Fruit fly (Drosophila melanogaster) whole organism, embryonic: ENCODE data around the gene Df31.

Experiments
- B-H1 ChIP-seq: fragments of 200-800 bp; sonication (Bioruptor generic); IDR thresholded peaks from 3 replicates; pipeline ENCODE4 v1.3.6; 2022; ENCODE audit warnings: missing biosample characterization, missing genetic modification characterization
- CG10979 ChIP-seq: fragments of 200-800 bp; sonication (Bioruptor generic); optimal IDR thresholded peaks from 2 replicates; lab custom pipeline; 2018; ENCODE audit warnings: missing biosample characterization, mild to moderate bottlenecking, missing genetic modification characterization, moderate library complexity
- CG12769 ChIP-seq: fragments of 200-800 bp; sonication (Bioruptor generic); optimal IDR thresholded peaks from 2 replicates; lab custom pipeline; 2019; ENCODE audit warnings: missing biosample characterization, mild to moderate bottlenecking, missing genetic modification characterization, moderate library complexity
- CG16779 ChIP-seq: fragments of 200-800 bp; sonication (Bioruptor generic); IDR thresholded peaks from 2 replicates; pipeline ENCODE4 v1.3.6; 2022; ENCODE audit warnings: missing biosample characterization, missing genetic modification characterization
- CG16813 ChIP-seq: fragments of 200-800 bp; sonication (Bioruptor generic); IDR thresholded peaks from 3 replicates; pipeline ENCODE4 v1.3.6; 2022; ENCODE audit warnings: missing biosample characterization, missing genetic modification characterization; ENCODE audit not compliant: partially characterized antibody
- CG17385 ChIP-seq: fragments of 200-800 bp; sonication (Bioruptor generic); optimal IDR thresholded peaks from 3 replicates; lab custom pipeline; 2018; ENCODE audit warnings: missing biosample characterization, mild to moderate bottlenecking, missing genetic modification characterization
- CG18619 ChIP-seq: fragments of 200-800 bp; sonication (Bioruptor generic); optimal IDR thresholded peaks from 3 replicates; lab custom pipeline; 2017; ENCODE audit warnings: missing biosample characterization, mild to moderate bottlenecking, missing genetic modification characterization
- CG2199 ChIP-seq: fragments of 200-800 bp; sonication (Bioruptor generic); IDR thresholded peaks from 3 replicates; pipeline ENCODE4 v1.3.6; 2022; ENCODE audit warnings: missing biosample characterization, missing genetic modification characterization
- CG31388 ChIP-seq: fragments of 200-800 bp; sonication (Bioruptor generic); optimal IDR thresholded peaks from 2 replicates; lab custom pipeline; 2016; ENCODE audit warnings: missing biosample characterization, missing genetic modification characterization
- CG3726 ChIP-seq: fragments of 200-800 bp; sonication (Bioruptor generic); IDR thresholded peaks from 3 replicates; pipeline ENCODE4, ENCODE4 v1.3.6; 2022; ENCODE audit warnings: missing biosample characterization, missing genetic modification characterization
- CG4707 ChIP-seq: fragments of 200-800 bp; sonication (Bioruptor generic); optimal IDR thresholded peaks from 2 replicates; lab custom pipeline; 2018; ENCODE audit warnings: missing biosample characterization, mild to moderate bottlenecking, missing genetic modification characterization, moderate library complexity
- CG6654 ChIP-seq: fragments of 200-800 bp; sonication (Bioruptor generic); optimal IDR thresholded peaks from 2 replicates; lab custom pipeline; 2017; ENCODE audit warnings: missing biosample characterization, mild to moderate bottlenecking, missing genetic modification characterization
- CG9817 ChIP-seq: fragments of 200-800 bp; sonication (Bioruptor generic); optimal IDR thresholded peaks from 2 replicates; lab custom pipeline; 2018; ENCODE audit warnings: missing biosample characterization, mild to moderate bottlenecking, missing genetic modification characterization, moderate library complexity
- CTCF ChIP-seq: fragments of 200-800 bp; sonication (Bioruptor generic); optimal IDR thresholded peaks from 2 replicates; lab custom pipeline; 2017; ENCODE audit warnings: missing biosample characterization, mild to moderate bottlenecking, missing genetic modification characterization, moderate library complexity
- CoRest ChIP-seq: fragments of 200-800 bp; sonication (Bioruptor generic); optimal IDR thresholded peaks from 3 replicates; lab custom pipeline; 2018; ENCODE audit warnings: missing biosample characterization, mild to moderate bottlenecking, missing genetic modification characterization, moderate library complexity
- Doc2 ChIP-seq: fragments of 200-800 bp; sonication (Bioruptor generic); IDR thresholded peaks from 2 replicates; pipeline ENCODE4 v1.3.6; 2022; ENCODE audit warnings: missing biosample characterization, missing genetic modification characterization
- Dref ChIP-seq: fragments of 200-800 bp; sonication (Bioruptor generic); IDR thresholded peaks from 2 replicates; pipeline ENCODE4 v1.3.6; 2022; ENCODE audit warnings: missing biosample characterization, missing genetic modification characterization
- E2f1 ChIP-seq: fragments of 200-800 bp; sonication (Bioruptor generic); IDR thresholded peaks from 2 replicates; pipeline ENCODE4 v1.3.6; 2022; ENCODE audit warnings: missing biosample characterization, missing genetic modification characterization
- ERR ChIP-seq: fragments of 200-800 bp; sonication (Bioruptor generic); optimal IDR thresholded peaks from 2 replicates; lab custom pipeline; 2016; ENCODE audit warnings: missing biosample characterization, missing genetic modification characterization
- Ets65A ChIP-seq: fragments of 200-800 bp; sonication (Bioruptor generic); peaks from one replicate; lab custom pipeline; 2016; ENCODE audit warnings: missing biosample characterization, missing genetic modification characterization
- Fer1 ChIP-seq: fragments of 200-800 bp; sonication (Bioruptor generic); optimal IDR thresholded peaks from 2 replicates; lab custom pipeline; 2017; ENCODE audit warnings: missing biosample characterization, mild to moderate bottlenecking, missing genetic modification characterization
- HLH54F ChIP-seq: fragments of 200-800 bp; sonication (Bioruptor generic); optimal IDR thresholded peaks from 3 replicates; lab custom pipeline; 2016; ENCODE audit warnings: missing biosample characterization, missing genetic modification characterization
- Med ChIP-seq: fragments of 200-800 bp; sonication (Bioruptor generic); peaks from one replicate; lab custom pipeline; 2016; ENCODE audit warnings: missing biosample characterization, missing genetic modification characterization, mild to moderate bottlenecking, inconsistent platforms, moderate library complexity
- Oaz ChIP-seq: fragments of 200-800 bp; sonication (Bioruptor generic); IDR thresholded peaks from 2 replicates; pipeline ENCODE4 v1.3.6; 2022; ENCODE audit warnings: missing biosample characterization, missing genetic modification characterization
- Oli ChIP-seq: fragments of 200-800 bp; sonication (Bioruptor generic); optimal IDR thresholded peaks from 2 replicates; lab custom pipeline; 2018; ENCODE audit warnings: missing biosample characterization, mild to moderate bottlenecking, missing genetic modification characterization, moderate library complexity
- ab ChIP-seq: fragments of 200-800 bp; sonication (Bioruptor generic); optimal IDR thresholded peaks from 2 replicates; lab custom pipeline; 2016; ENCODE audit warnings: missing biosample characterization, missing genetic modification characterization
- abd-A ChIP-seq: fragments of 200-800 bp; sonication (Bioruptor generic); optimal IDR thresholded peaks from 3 replicates; lab custom pipeline; 2019; ENCODE audit warnings: missing biosample characterization, mild to moderate bottlenecking, missing genetic modification characterization, moderate library complexity
- ac ChIP-seq: fragments of 200-800 bp; sonication (Bioruptor generic); optimal IDR thresholded peaks from 3 replicates; lab custom pipeline; 2017; ENCODE audit warnings: missing biosample characterization, mild to moderate bottlenecking, missing genetic modification characterization
- cg ChIP-seq: fragments of 200-800 bp; sonication (Bioruptor generic); optimal IDR thresholded peaks from 3 replicates; lab custom pipeline; 2019; ENCODE audit warnings: missing biosample characterization, mild to moderate bottlenecking, missing genetic modification characterization, moderate library complexity
- ci ChIP-seq: fragments of 200-800 bp; sonication (Bioruptor generic); IDR thresholded peaks from 3 replicates; pipeline ENCODE4 v1.3.6; 2022; ENCODE audit warnings: missing biosample characterization, missing genetic modification characterization
- crol ChIP-seq: fragments of 200-800 bp; sonication (Bioruptor generic); IDR thresholded peaks from 2 replicates; pipeline ENCODE4 v1.3.6; 2022; ENCODE audit warnings: missing biosample characterization, missing genetic modification characterization
- dmrt11E ChIP-seq: fragments of 200-800 bp; sonication (Bioruptor generic); optimal IDR thresholded peaks from 3 replicates; lab custom pipeline; 2018; ENCODE audit warnings: missing biosample characterization, mild to moderate bottlenecking, missing genetic modification characterization, moderate library complexity
- ewg ChIP-seq: fragments of 200-800 bp; sonication (Bioruptor generic); optimal IDR thresholded peaks from 3 replicates; lab custom pipeline; 2017; ENCODE audit warnings: mild to moderate bottlenecking, missing biosample characterization, missing genetic modification reagents, missing genetic modification characterization
- hbn ChIP-seq: fragments of 200-800 bp; sonication (Bioruptor generic); IDR thresholded peaks from 2 replicates; pipeline ENCODE4 v1.3.6; 2022; ENCODE audit warnings: missing biosample characterization, missing genetic modification characterization; ENCODE audit not compliant: partially characterized antibody
- inv ChIP-seq: fragments of 200-800 bp; sonication (Bioruptor generic); IDR thresholded peaks from 2 replicates; pipeline ENCODE4 v1.3.6; 2022; ENCODE audit warnings: missing biosample characterization, missing genetic modification characterization; ENCODE audit not compliant: partially characterized antibody
- lmd ChIP-seq: fragments of 200-800 bp; sonication (Bioruptor generic); IDR thresholded peaks from 2 replicates; pipeline ENCODE4 v1.3.6; 2022; ENCODE audit warnings: missing biosample characterization, missing genetic modification characterization
- mirr ChIP-seq: fragments of 200-800 bp; sonication (Bioruptor generic); optimal IDR thresholded peaks from 3 replicates; lab custom pipeline; 2018; ENCODE audit warnings: missing biosample characterization, mild to moderate bottlenecking, missing genetic modification characterization
- pros ChIP-seq: fragments of 200-800 bp; sonication (Bioruptor generic); optimal IDR thresholded peaks from 3 replicates; lab custom pipeline; 2019; ENCODE audit warnings: missing biosample characterization, mild to moderate bottlenecking, missing genetic modification characterization, moderate library complexity
- sc ChIP-seq, 3 experiments: fragments of >200 bp in 2 of 3; fragments of 200-800 bp in 1 of 3; sonication (Bioruptor generic) in 1 of 3; optimal IDR thresholded peaks; 2 replicates in 2 of 3; 3 replicates in 1 of 3; lab custom pipeline; 2017; ENCODE audit warnings: mild to moderate bottlenecking in 1 of 3, missing biosample characterization in 1 of 3, missing genetic modification characterization in 1 of 3, missing genetic modification reagents in 1 of 3
- scrt ChIP-seq: fragments of 200-800 bp; sonication (Bioruptor generic); optimal IDR thresholded peaks from 2 replicates; lab custom pipeline; 2018; ENCODE audit warnings: missing biosample characterization, mild to moderate bottlenecking, missing genetic modification characterization, moderate library complexity
- sd ChIP-seq: fragments of 200-800 bp; sonication (Bioruptor generic); optimal IDR thresholded peaks from 3 replicates; lab custom pipeline; 2018; ENCODE audit warnings: missing biosample characterization, mild to moderate bottlenecking, missing genetic modification characterization, moderate library complexity
- tap ChIP-seq: fragments of 200-800 bp; optimal IDR thresholded peaks from 3 replicates; lab custom pipeline; 2019; ENCODE audit warnings: missing biosample characterization, mild to moderate bottlenecking, missing genetic modification characterization, moderate library complexity
- ttk ChIP-seq: fragments of 200-800 bp; sonication (Bioruptor generic); IDR thresholded peaks from 2 replicates; pipeline ENCODE4 v2.1.2; 2022; ENCODE audit warnings: missing biosample characterization, missing genetic modification characterization
- wdn ChIP-seq: fragments of 200-800 bp; sonication (Bioruptor generic); IDR thresholded peaks from 2 replicates; pipeline ENCODE4 v1.3.6; 2022; ENCODE audit warnings: missing biosample characterization, missing genetic modification characterization

Gene Df31

DNA sequence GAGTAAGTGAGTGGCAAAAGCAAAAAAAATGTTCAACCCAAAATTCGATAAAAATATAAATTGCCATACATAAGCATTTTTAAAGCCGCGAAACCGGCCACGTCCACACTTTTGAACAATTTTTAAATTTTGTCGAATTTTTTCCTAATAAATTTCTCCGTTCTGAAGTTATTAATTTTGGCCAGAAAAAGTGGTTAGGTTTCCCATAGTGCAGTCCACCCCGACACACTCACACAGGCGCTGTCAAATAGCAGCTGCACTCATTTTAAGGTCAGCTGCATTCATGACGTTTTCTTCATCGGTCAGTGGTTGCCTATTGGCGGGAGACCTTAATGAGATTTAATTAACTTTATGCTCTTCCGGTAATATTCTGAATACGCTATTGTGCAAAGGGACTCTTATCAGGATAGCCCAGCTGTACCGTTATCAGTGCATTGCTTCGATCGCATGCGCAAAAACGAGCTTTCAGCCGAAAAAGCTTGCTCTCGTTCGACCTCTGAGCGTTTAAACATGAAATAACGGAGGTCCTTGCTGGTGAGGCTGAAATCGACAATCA lies 2.4 kb upstream of the Df31 start, which contains the start of gene Ac3 (continued):
- no peak for TF ChIP-seq CoRest (tag; lab: Kevin White, UChicago)
- no peak for TF ChIP-seq ci
- TF ChIP-seq ewg (GFP tag; lab: Kevin White, UChicago) = peak; percentile 86
- TF ChIP-seq wdn = no peak
- no peak for TF ChIP-seq E2f1 (GFP tag; lab: Robert Waterston, UW)
- no peak for TF ChIP-seq Doc2 (GFP tag; lab: Robert Waterston, UW)
- no peak for TF ChIP-seq abd-A (tag; lab: Kevin White, UChicago)
- TF ChIP-seq Fer1 = no peak
- no peak for TF ChIP-seq CG17385 (GFP tag; lab: Kevin White, UChicago)
- TF ChIP-seq Oli (tag; lab: Kevin White, UChicago) = no peak
- peak; percentile 97 for TF ChIP-seq CG4707 (GFP tag; lab: Kevin White, UChicago)
- no peak for TF ChIP-seq CG31388 (GFP tag; lab: Kevin White, UChicago)
- TF ChIP-seq CG9817 (tag; lab: Kevin White, UChicago) = no peak
- TF ChIP-seq Oaz (GFP tag; lab: Robert Waterston, UW) = no peak
- TF ChIP-seq Ets65A (GFP tag; lab: Kevin White, UChicago) = peak; percentile 88
- no peak for TF ChIP-seq mirr
- TF ChIP-seq ab (GFP tag; lab: Kevin White, UChicago) = no peak
- TF ChIP-seq cg (GFP tag; lab: Kevin White, UChicago) = peak; percentile 31
- no peak for TF ChIP-seq ttk (GFP tag; lab: Robert Waterston, UW)

- TF ChIP-seq CG18619 (GFP tag; lab: Kevin White, UChicago) (no peak), Dref (no peak), sc (optimal IDR thresholded peaks at IDR 0.05; lab: Kevin White, UChicago) (no peak), sc (GFP tag; optimal IDR thresholded peaks at IDR 0.05; lab: Kevin White, UChicago) (no peak), CG10979 (no peak), hbn (GFP tag; lab: Robert Waterston, UW) (no peak), tap (tag; lab: Kevin White, UChicago) (no peak), CG16779 (GFP tag; lab: Robert Waterston, UW) (no peak), B-H1 (GFP tag; lab: Robert Waterston, UW) (no peak), CG2199 (peak; percentile 87), CG3726 (GFP tag; lab: Robert Waterston, UW) (no peak), inv (GFP tag; lab: Robert Waterston, UW) (no peak), E2f1 (GFP tag; lab: Robert Waterston, UW) (no peak), CTCF (no peak), CG12769 (no peak), sd (tag; lab: Kevin White, UChicago) (no peak), scrt (GFP tag; lab: Kevin White, UChicago) (no peak), lmd (no peak), Med (GFP tag; lab: Kevin White, UChicago) (peak; percentile 57), ac (GFP tag; lab: Kevin White, UChicago) (peak; percentile 16), CG16813 (GFP tag; lab: Robert Waterston, UW) (no peak), CG6654 (no peak), ERR (GFP tag; lab: Kevin White, UChicago) (no peak), crol (GFP tag; lab: Robert Waterston, UW) (no peak), dmrt11E (no peak), HLH54F (GFP tag; lab: Kevin White, UChicago) (no peak), pros (GFP tag; lab: Kevin White, UChicago) (no peak)
Observed at dm6 chr2L:21630563-21630817, 758 bp upstream of the Df31 start.
